Fruit fly (Drosophila melanogaster) whole organism, wandering third instar larva: ENCODE data around the gene jub.

Experiments
- Hr78 ChIP-seq: fragments of >200 bp; optimal IDR thresholded peaks from 2 replicates; lab custom pipeline; 2017; ENCODE audit warnings: missing biosample characterization, missing genetic modification characterization
- pan ChIP-seq: fragments of >200 bp; optimal IDR thresholded peaks from 2 replicates; lab custom pipeline; 2017

DNA sequence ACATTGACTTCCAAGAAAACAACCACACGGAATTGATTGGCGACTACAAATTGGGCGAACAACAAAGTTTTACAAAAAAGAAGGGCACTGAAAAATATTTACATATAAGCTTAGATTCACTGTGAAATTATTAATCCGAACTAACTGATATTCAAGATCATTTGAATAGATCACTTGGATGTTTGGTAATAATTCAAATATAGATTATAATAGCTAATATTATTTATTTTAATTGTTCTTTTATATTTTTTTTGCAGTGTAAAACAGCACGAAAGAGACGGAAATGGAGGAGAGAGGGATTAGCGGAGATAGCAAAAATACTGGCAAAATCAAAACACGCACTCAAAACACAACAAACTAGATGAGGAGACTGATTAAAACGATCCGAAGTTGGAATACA is 8.1 kb upstream of the jub start:
- TF ChIP-seq pan (lab: Kevin White, UChicago), result no peak
- no peak for TF ChIP-seq Hr78
